Fruit fly (Drosophila melanogaster): Measurements from ENCODE around the gene GC2.

Gene GC2

dm6 chr3R:12020987-12021386, 49.5 kb downstream of the GC2 start:
- TF ChIP-seq pan (optimal IDR thresholded peaks at IDR 0.05): no peak
- no peak for TF ChIP-seq Dfd (GFP tag; optimal IDR thresholded peaks at IDR 0.05)
- no peak for TF ChIP-seq rgr (GFP tag; optimal IDR thresholded peaks at IDR 0.05)
- TF ChIP-seq Mio (GFP tag; optimal IDR thresholded peaks at IDR 0.05): no peak
- TF ChIP-seq Myc (optimal IDR thresholded peaks at IDR 0.05): no peak
- no peak for TF ChIP-seq dl (GFP tag; optimal IDR thresholded peaks at IDR 0.05; ENCODE audit: insufficient read depth in 1 of 2, partially characterized antibody in 2 of 2)
- TF ChIP-seq CrebA (GFP tag; optimal IDR thresholded peaks at IDR 0.05; ENCODE audit: borderline replicate concordance): no peak
- TF ChIP-seq HLH106 (tag; optimal IDR thresholded peaks at IDR 0.05): no peak
- TF ChIP-seq psq (GFP tag; optimal IDR thresholded peaks at IDR 0.05): no peak
- no peak for TF ChIP-seq woc (GFP tag; optimal IDR thresholded peaks at IDR 0.05)
- TF ChIP-seq br (GFP tag; optimal IDR thresholded peaks at IDR 0.05): no peak
- no peak for TF ChIP-seq h (GFP tag; optimal IDR thresholded peaks at IDR 0.05)
- no peak for TF ChIP-seq CG32264 (GFP tag; optimal IDR thresholded peaks at IDR 0.05)
- TF ChIP-seq Sp1 (GFP tag; optimal IDR thresholded peaks at IDR 0.05): no peak
